Worm (Caenorhabditis elegans): Measurements from ENCODE around the gene ZK632.10.

ZK632.10 gene

DNA sequence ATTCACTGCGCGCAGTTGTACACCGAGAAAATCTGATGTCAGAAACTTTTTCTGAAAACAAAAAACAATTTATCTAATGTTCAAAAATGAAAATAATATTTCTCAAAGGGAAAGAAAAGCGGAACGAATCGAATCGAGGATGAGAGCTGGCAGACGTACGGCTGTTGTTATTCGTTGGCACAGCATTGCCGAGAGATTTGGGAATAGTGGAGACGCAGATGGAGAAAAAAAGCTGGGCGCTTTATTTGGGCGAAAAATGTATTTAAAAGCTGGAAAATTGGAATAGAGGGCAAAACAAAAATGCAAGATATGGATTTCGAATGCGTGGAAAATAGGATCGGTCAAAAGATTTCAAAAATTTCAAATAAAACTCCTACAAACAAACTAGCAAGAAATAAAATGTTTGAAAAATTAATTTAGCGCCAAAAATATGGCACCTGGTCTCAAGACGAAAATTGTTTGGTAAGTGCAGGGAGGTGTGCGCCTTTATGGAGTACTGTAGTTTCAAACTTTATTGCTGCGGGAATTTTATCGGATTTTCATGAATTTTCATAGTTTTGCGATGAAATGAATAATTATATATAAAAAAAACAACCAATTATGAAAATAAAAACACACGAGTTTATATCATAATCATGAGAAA lies 31.7 kb upstream of the ZK632.10 start, which contains the start of gene gpdh-2:
Gene gpdh-2 (minus strand): TSS at position 51 of the 643 bp plus-strand sequence.
- TF ChIP-seq hlh-1 (tag; optimal IDR thresholded peaks at IDR 0.05) (peak; percentile 48), tbx-8 (GFP tag; optimal IDR thresholded peaks at IDR 0.05) (no peak), unc-120 (tag; optimal IDR thresholded peaks at IDR 0.05; ENCODE audit: poor library complexity, severe bottlenecking) (peak; percentile 53), blmp-1 (tag; optimal IDR thresholded peaks at IDR 0.05) (no peak)

DNA sequence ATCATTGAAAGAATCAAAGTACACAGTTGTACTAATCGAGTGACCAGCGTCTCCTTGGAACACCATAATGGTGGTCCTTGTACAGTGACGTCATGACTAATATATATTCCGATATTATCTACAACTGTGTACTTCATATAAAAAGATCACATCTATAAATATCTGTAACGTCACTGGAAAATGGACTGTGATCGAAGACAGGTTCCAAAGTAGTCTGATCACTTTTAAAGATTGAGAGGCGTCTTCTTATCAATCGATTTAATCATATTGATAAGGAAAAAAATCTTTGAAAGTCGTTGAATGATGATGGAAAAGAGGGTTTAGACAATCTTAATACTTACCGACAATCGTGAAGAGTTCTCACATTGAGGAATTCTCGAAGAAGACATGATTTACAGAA lies 30.5 kb upstream of the ZK632.10 start:
- no peak for TF ChIP-seq nhr-2 (tag; optimal IDR thresholded peaks at IDR 0.05)
- no peak for TF ChIP-seq M03D4.4 (tag; optimal IDR thresholded peaks at IDR 0.05)
- no peak for TF ChIP-seq lin-13 (tag; optimal IDR thresholded peaks at IDR 0.05)
- peak; percentile 95 for TF ChIP-seq elt-1 (tag; optimal IDR thresholded peaks at IDR 0.05; ENCODE audit: borderline replicate concordance, insufficient read depth)
- TF ChIP-seq ces-1 (GFP tag; optimal IDR thresholded peaks at IDR 0.05): no peak

- TF ChIP-seq elt-1 (tag; optimal IDR thresholded peaks at IDR 0.05; ENCODE audit: borderline replicate concordance, insufficient read depth) (no peak), flh-1 (GFP tag; optimal IDR thresholded peaks at IDR 0.05) (no peak), hlh-1 (tag; optimal IDR thresholded peaks at IDR 0.05) (no peak), blmp-1 (tag; optimal IDR thresholded peaks at IDR 0.05) (no peak), ham-2 (GFP tag; optimal IDR thresholded peaks at IDR 0.05) (no peak), sem-2 (GFP tag; optimal IDR thresholded peaks at IDR 0.05) (no peak), mep-1 (tag; optimal IDR thresholded peaks at IDR 0.05) (no peak), unc-120 (tag; optimal IDR thresholded peaks at IDR 0.05; ENCODE audit: poor library complexity, severe bottlenecking) (no peak), pha-4 (tag; optimal IDR thresholded peaks at IDR 0.05) (no peak), ceh-83 (GFP tag; optimal IDR thresholded peaks at IDR 0.05) (no peak), M03D4.4 (tag; optimal IDR thresholded peaks at IDR 0.05) (no peak), mab-5 (tag; optimal IDR thresholded peaks at IDR 0.05) (no peak), mls-2 (tag; optimal IDR thresholded peaks at IDR 0.05) (no peak), lsy-2 (tag; optimal IDR thresholded peaks at IDR 0.05) (no peak), bed-3 (GFP tag; optimal IDR thresholded peaks at IDR 0.05) (no peak)
These were observed 29.6 kb upstream of the ZK632.10 start for ce11 chrIII:9857110-9857509.

- no peak for TF ChIP-seq sptf-1 (tag; optimal IDR thresholded peaks at IDR 0.05)
These were observed 27.4 kb upstream of the ZK632.10 start for ce11 chrIII:9854960-9855359.

ce11 chrIII:9853667-9854620 lies 26.4 kb upstream of the ZK632.10 start:
- TF ChIP-seq drap-1 (GFP tag; optimal IDR thresholded peaks at IDR 0.05) (no peak), sptf-1 (tag; optimal IDR thresholded peaks at IDR 0.05) (peak; percentile 1), mep-1 (tag; optimal IDR thresholded peaks at IDR 0.05) (no peak), nhr-2 (tag; optimal IDR thresholded peaks at IDR 0.05) (no peak), ces-1 (GFP tag; optimal IDR thresholded peaks at IDR 0.05) (no peak), snpc-4 (tag; optimal IDR thresholded peaks at IDR 0.05) (no peak), M03D4.4 (tag; optimal IDR thresholded peaks at IDR 0.05) (no peak), ceh-43 (GFP tag; optimal IDR thresholded peaks at IDR 0.05) (peak; percentile 75)

- TF ChIP-seq mep-1 (tag; optimal IDR thresholded peaks at IDR 0.05) (no peak), hlh-1 (tag; optimal IDR thresholded peaks at IDR 0.05) (no peak), lin-13 (tag; optimal IDR thresholded peaks at IDR 0.05) (no peak), ces-1 (GFP tag; optimal IDR thresholded peaks at IDR 0.05) (no peak), tbx-8 (GFP tag; optimal IDR thresholded peaks at IDR 0.05) (no peak), lsy-2 (tag; optimal IDR thresholded peaks at IDR 0.05) (no peak), elt-3 (tag; optimal IDR thresholded peaks at IDR 0.05) (no peak), pha-4 (tag; optimal IDR thresholded peaks at IDR 0.05) (no peak), ztf-11 (tag; optimal IDR thresholded peaks at IDR 0.05) (no peak), unc-120 (tag; optimal IDR thresholded peaks at IDR 0.05; ENCODE audit: poor library complexity, severe bottlenecking) (no peak), mab-5 (tag; optimal IDR thresholded peaks at IDR 0.05) (no peak), nhr-76 (tag; optimal IDR thresholded peaks at IDR 0.05) (no peak), unc-39 (tag; optimal IDR thresholded peaks at IDR 0.05) (no peak), nhr-2 (tag; optimal IDR thresholded peaks at IDR 0.05) (no peak), mls-2 (tag; optimal IDR thresholded peaks at IDR 0.05) (no peak), sptf-1 (tag; optimal IDR thresholded peaks at IDR 0.05) (no peak)
These were observed 24.0 kb upstream of the ZK632.10 start, which contains the start of gene K11H3.3 for ce11 chrIII:9851547-9851946. Gene K11H3.3, plus strand, starts transcription at chrIII:9851854.

Measured in whole organism, mixed stage, embryonic.